Fruit fly (Drosophila melanogaster) whole organism, adult: ENCODE measurements around the gene hng2.

Experiments used
- CG11617 ChIP-seq: fragments of 200-800 bp; sonication (Bioruptor generic); optimal IDR thresholded peaks from 2 replicates; lab custom pipeline; 2017; ENCODE audit warnings: mild to moderate bottlenecking, missing biosample characterization, missing genetic modification reagents, missing genetic modification characterization
- CG12768 ChIP-seq: fragments of 200-800 bp; sonication (Bioruptor generic); optimal IDR thresholded peaks from 2 replicates; lab custom pipeline; 2017; ENCODE audit warnings: missing biosample characterization, missing genetic modification characterization, mild to moderate bottlenecking, moderate library complexity, missing genetic modification reagents
- CG14711 ChIP-seq: fragments of 200-800 bp; sonication (Bioruptor generic); optimal IDR thresholded peaks from 2 replicates; lab custom pipeline; 2018; ENCODE audit warnings: missing biosample characterization, mild to moderate bottlenecking, missing genetic modification characterization, moderate library complexity
- CG1620 ChIP-seq: fragments of 200-800 bp; sonication (Bioruptor generic); optimal IDR thresholded peaks from 2 replicates; lab custom pipeline; 2016; ENCODE audit warnings: missing biosample characterization, missing genetic modification characterization
- CG33017 ChIP-seq: fragments of 200-800 bp; sonication (Bioruptor generic); optimal IDR thresholded peaks from 2 replicates; lab custom pipeline; 2018; ENCODE audit warnings: missing biosample characterization, mild to moderate bottlenecking, missing genetic modification characterization, moderate library complexity
- CG5204 ChIP-seq: fragments of 200-800 bp; sonication (Bioruptor generic); optimal IDR thresholded peaks from 2 replicates; lab custom pipeline; 2016; ENCODE audit warnings: missing biosample characterization, missing genetic modification characterization
- CG7045 ChIP-seq: fragments of 200-800 bp; sonication (Bioruptor generic); optimal IDR thresholded peaks from 2 replicates; lab custom pipeline; 2017; ENCODE audit warnings: missing biosample characterization, mild to moderate bottlenecking, missing genetic modification characterization
- CG7101 ChIP-seq: fragments of 200-800 bp; sonication (Bioruptor generic); optimal IDR thresholded peaks from 2 replicates; lab custom pipeline; 2018; ENCODE audit warnings: missing biosample characterization, mild to moderate bottlenecking, missing genetic modification characterization, moderate library complexity
- Clk ChIP-seq: fragments of 200-800 bp; sonication (Bioruptor generic); optimal IDR thresholded peaks from 2 replicates; lab custom pipeline; 2017; ENCODE audit warnings: missing biosample characterization, missing genetic modification characterization
- Crg-1 ChIP-seq: fragments of 200-800 bp; sonication (Bioruptor generic); optimal IDR thresholded peaks from 2 replicates; lab custom pipeline; 2016; ENCODE audit warnings: missing biosample characterization, missing genetic modification characterization
- Hr96 ChIP-seq: fragments of 200-800 bp; sonication (Bioruptor generic); optimal IDR thresholded peaks from 2 replicates; lab custom pipeline; 2016; ENCODE audit warnings: missing biosample characterization, missing genetic modification characterization
- Mnt ChIP-seq: fragments of 200-800 bp; sonication (Bioruptor generic); optimal IDR thresholded peaks from 2 replicates; lab custom pipeline; 2016; ENCODE audit warnings: missing biosample characterization, mild to moderate bottlenecking, missing genetic modification characterization
- bab1 ChIP-seq: fragments of 200-800 bp; sonication (Bioruptor generic); optimal IDR thresholded peaks from 3 replicates; lab custom pipeline; 2019; ENCODE audit warnings: missing biosample characterization, mild to moderate bottlenecking, missing genetic modification characterization, moderate library complexity
- cic ChIP-seq: fragments of 200-800 bp; sonication (Bioruptor generic); optimal IDR thresholded peaks from 2 replicates; lab custom pipeline; 2017; ENCODE audit warnings: missing biosample characterization, mild to moderate bottlenecking, missing genetic modification characterization, moderate library complexity
- cnc ChIP-seq, 2 experiments: fragments of >200 bp; optimal IDR thresholded peaks; 2 replicates each; lab custom pipeline; 2017
- kay ChIP-seq: fragments of 200-800 bp; sonication (Bioruptor generic); peaks from one replicate; lab custom pipeline; 2016; ENCODE audit warnings: missing biosample characterization, missing genetic modification characterization, borderline replicate concordance
- ovo ChIP-seq: fragments of 200-800 bp; sonication (Bioruptor generic); optimal IDR thresholded peaks from 2 replicates; lab custom pipeline; 2016; ENCODE audit warnings: missing biosample characterization, missing genetic modification characterization
- pad ChIP-seq: fragments of 200-800 bp; sonication (Bioruptor generic); optimal IDR thresholded peaks from 3 replicates; lab custom pipeline; 2017; ENCODE audit warnings: missing biosample characterization, missing genetic modification characterization, mild to moderate bottlenecking, moderate library complexity, missing genetic modification reagents
- tj ChIP-seq: fragments of 200-800 bp; sonication (Bioruptor generic); optimal IDR thresholded peaks from 3 replicates; lab custom pipeline; 2017; ENCODE audit warnings: missing biosample characterization, mild to moderate bottlenecking, missing genetic modification characterization, moderate library complexity
- toe ChIP-seq: fragments of 200-800 bp; sonication (Bioruptor generic); optimal IDR thresholded peaks from 2 replicates; lab custom pipeline; 2016; ENCODE audit warnings: missing biosample characterization, missing genetic modification characterization

The hng2 gene

DNA sequence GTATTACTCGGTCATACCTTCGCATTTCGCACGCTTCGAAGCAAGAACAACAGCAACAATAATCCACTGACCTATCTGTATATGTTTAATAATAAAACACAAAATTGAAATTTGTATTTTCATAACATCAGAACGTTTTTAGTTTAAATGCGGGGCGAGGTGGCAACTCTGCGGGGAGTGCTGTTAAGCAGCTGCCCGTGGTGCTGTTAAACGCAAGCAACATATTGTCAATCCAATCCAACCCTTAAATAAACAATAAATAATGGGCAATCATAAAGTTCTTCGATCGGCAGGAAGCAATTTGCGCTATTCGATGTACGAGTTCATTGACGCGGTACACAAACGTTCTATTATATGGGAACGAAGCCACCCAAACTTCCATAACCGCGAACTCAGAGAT lies at the start of gene hng2:
TSS of gene hng2 (plus strand) at position 219 of the 400 bp plus-strand sequence.
- TF ChIP-seq CG12768 (no peak), kay (no peak), toe (no peak), CG33017 (tag; lab: Kevin White, UChicago) (no peak), cnc (optimal IDR thresholded peaks at IDR 0.05; lab: Kevin White, UChicago) (no peak), ovo (GFP tag; lab: Kevin White, UChicago) (no peak), bab1 (GFP tag; lab: Kevin White, UChicago) (no peak), cic (GFP tag; lab: Kevin White, UChicago) (no peak), Mnt (GFP tag; lab: Kevin White, UChicago) (no peak), Clk (no peak), tj (GFP tag; lab: Kevin White, UChicago) (no peak), CG14711 (tag; lab: Kevin White, UChicago) (no peak), CG1620 (GFP tag; lab: Kevin White, UChicago) (no peak)

DNA sequence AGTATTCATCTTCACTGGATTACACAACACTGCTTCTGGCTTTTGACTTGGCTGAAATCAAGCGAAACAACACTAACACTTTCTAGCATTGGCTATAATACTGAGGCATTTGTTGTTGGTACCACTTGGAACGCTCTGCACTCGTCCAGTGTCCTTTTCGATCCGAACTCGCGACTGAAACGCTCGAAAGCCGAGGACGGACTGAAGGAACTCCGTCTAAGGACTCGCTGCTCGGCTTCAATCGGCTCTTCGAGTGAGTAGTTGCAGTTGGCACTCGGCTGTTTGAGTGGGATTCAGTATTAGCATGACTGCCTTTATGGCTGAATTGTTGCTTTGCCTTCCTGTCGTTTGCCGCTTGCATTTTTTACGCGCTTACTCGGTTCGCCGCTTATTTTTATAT lies 38.1 kb upstream of the hng2 start, which contains the start of the genes CG34135 and CG11768:
TSS of gene CG34135 (minus strand) at position 194 of the 400 bp plus-strand sequence.
TSS of gene CG11768 (minus strand) at position 203 of the 400 bp plus-strand sequence.
- TF ChIP-seq Clk: no peak
- TF ChIP-seq pad: no peak
- TF ChIP-seq tj (GFP tag; lab: Kevin White, UChicago): no peak
- no peak for TF ChIP-seq Hr96
- TF ChIP-seq CG1620 (GFP tag; lab: Kevin White, UChicago): no peak
- no peak for TF ChIP-seq Crg-1 (GFP tag; lab: Kevin White, UChicago)
- TF ChIP-seq cnc (optimal IDR thresholded peaks at IDR 0.05; lab: Kevin White, UChicago): no peak
- TF ChIP-seq CG12768: no peak
- no peak for TF ChIP-seq CG14711 (tag; lab: Kevin White, UChicago)

DNA sequence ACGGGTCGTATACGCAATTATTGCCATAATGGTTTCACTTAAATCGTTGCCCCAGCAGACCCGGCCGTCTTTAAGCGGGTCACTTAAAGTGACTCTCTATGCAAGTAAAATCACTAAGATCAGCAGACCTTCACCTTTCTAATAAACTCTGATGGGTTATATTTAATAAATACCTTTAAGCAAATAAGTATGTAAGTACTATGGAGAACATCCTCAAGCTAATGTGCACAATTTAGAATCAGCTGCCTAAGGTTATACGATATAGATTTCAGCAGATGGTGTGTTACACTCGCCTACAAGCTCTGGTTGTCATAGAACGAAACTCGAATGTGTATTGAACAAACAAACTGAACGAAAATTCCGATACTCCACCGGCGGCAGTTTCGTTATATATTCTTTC lies 37.0 kb upstream of the hng2 start, which contains the start of gene CG8236:
TSS of gene CG8236 (plus strand) at position 301 of the 400 bp plus-strand sequence.
- no peak for TF ChIP-seq Hr96
- no peak for TF ChIP-seq Mnt (GFP tag; lab: Kevin White, UChicago)
- no peak for TF ChIP-seq ovo (GFP tag; lab: Kevin White, UChicago)
- no peak for TF ChIP-seq CG7101 (tag; lab: Kevin White, UChicago)
- no peak for TF ChIP-seq CG5204 (GFP tag; lab: Kevin White, UChicago)
- no peak for TF ChIP-seq CG1620 (GFP tag; lab: Kevin White, UChicago)
- TF ChIP-seq kay: no peak
- no peak for TF ChIP-seq Crg-1 (GFP tag; lab: Kevin White, UChicago)
- TF ChIP-seq CG12768: no peak
- TF ChIP-seq CG33017 (tag; lab: Kevin White, UChicago): no peak
- TF ChIP-seq bab1 (GFP tag; lab: Kevin White, UChicago): no peak
- TF ChIP-seq pad: no peak
- no peak for TF ChIP-seq cic (GFP tag; lab: Kevin White, UChicago)
- TF ChIP-seq CG11617 (GFP tag; lab: Kevin White, UChicago): no peak

- no peak for TF ChIP-seq cic (GFP tag; lab: Kevin White, UChicago)
- no peak for TF ChIP-seq CG11617 (GFP tag; lab: Kevin White, UChicago)
- no peak for TF ChIP-seq cnc (optimal IDR thresholded peaks at IDR 0.05; lab: Kevin White, UChicago)
- no peak for TF ChIP-seq Clk
- TF ChIP-seq Mnt (GFP tag; lab: Kevin White, UChicago): no peak
- no peak for TF ChIP-seq toe
- TF ChIP-seq kay: no peak
- TF ChIP-seq CG7045 (GFP tag; lab: Kevin White, UChicago): no peak
- no peak for TF ChIP-seq pad
- TF ChIP-seq Crg-1 (GFP tag; lab: Kevin White, UChicago): no peak
- no peak for TF ChIP-seq CG7101 (tag; lab: Kevin White, UChicago)
- no peak for TF ChIP-seq Hr96
- no peak for TF ChIP-seq CG12768
These were observed 33.5 kb upstream of the hng2 start, which contains the start of gene CG13318 for dm6 chr3R:8772591-8772990. Gene CG13318, minus strand, starts transcription at chr3R:8772691.

DNA sequence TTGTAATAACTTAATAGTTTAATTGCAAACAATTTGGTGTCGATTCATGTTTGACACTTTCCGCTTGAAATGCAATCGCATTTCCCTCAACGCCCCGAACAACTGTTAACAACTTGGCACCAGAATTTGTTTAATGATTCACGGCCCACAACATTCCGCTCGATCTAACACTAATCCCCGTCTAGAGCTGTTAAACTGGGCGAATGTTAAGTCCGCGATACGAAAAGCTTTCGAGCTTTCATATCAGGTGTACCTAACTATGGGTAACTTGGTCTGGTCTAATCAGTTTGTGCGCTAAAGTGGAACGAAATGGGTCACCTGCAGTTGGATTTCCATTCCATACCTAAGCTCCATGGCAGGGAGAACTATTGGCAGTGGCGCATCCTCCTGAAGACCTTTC lies 33.0 kb upstream of the hng2 start, which contains the start of gene CG34301:
TSS of gene CG34301 (plus strand) at position 301 of the 400 bp plus-strand sequence.
- TF ChIP-seq kay: peak; percentile 86
- no peak for TF ChIP-seq CG1620 (GFP tag; lab: Kevin White, UChicago)

DNA sequence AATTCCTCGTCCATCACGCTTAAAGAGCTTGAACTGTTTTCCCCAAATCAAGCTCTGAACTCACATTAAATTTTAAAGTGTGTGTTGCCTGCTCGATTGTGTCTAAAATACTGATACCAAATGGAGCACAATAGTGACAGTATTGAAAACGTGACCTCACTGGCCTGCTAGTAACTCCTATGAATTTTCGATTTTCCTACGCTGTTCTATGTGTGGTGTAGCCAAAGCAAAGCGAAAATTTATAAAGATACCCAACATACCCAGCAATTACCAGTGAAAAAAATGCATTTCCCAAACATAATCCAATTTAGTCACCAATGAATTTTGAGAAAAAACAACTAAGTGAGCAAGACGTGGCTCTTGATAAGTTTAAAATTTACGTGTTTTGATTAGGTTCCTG lies 26.3 kb upstream of the hng2 start, which contains the start of gene CG33191:
TSS of gene CG33191 (minus strand) at position 101 of the 400 bp plus-strand sequence.
- TF ChIP-seq Clk (no peak), CG33017 (tag; lab: Kevin White, UChicago) (no peak), CG14711 (tag; lab: Kevin White, UChicago) (no peak), pad (no peak), cic (GFP tag; lab: Kevin White, UChicago) (no peak), CG7045 (GFP tag; lab: Kevin White, UChicago) (no peak), bab1 (GFP tag; lab: Kevin White, UChicago) (no peak), CG1620 (GFP tag; lab: Kevin White, UChicago) (no peak), CG11617 (GFP tag; lab: Kevin White, UChicago) (no peak), kay (no peak)

DNA sequence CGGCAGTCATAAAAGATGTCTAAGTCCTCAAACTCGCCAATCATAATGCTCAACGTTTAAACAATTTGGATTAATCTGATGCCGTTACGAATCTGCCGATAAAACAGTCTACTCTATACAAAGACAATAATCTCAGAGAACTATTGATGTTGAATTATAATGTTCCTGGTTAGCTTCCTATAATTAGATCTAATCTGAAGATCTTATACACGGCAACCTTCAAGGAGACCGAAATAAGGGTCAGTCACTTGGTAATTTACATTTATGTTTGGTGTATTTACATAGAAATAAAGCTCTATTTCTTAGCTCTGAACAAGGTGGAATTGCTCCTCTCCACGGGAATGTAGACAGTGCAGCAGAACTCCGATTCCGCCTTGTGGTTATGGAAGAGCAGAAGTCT lies 25.4 kb upstream of the hng2 start, which contains the start of gene CG33189:
TSS of gene CG33189 (minus strand) at position 101 of the 400 bp plus-strand sequence.
- no peak for TF ChIP-seq CG33017 (tag; lab: Kevin White, UChicago)
- TF ChIP-seq CG5204 (GFP tag; lab: Kevin White, UChicago): no peak
- no peak for TF ChIP-seq Clk
- TF ChIP-seq kay: no peak
- TF ChIP-seq Mnt (GFP tag; lab: Kevin White, UChicago): no peak
- no peak for TF ChIP-seq CG14711 (tag; lab: Kevin White, UChicago)
